Fruit fly (Drosophila melanogaster) whole organism, prepupa: ENCODE results near the gene CG13917.

Source experiments
- Blimp-1 ChIP-seq: fragments of 200-800 bp; sonication (Bioruptor generic); optimal IDR thresholded peaks from 3 replicates; lab custom pipeline; 2017; ENCODE audit warnings: missing biosample characterization, missing genetic modification characterization, mild to moderate bottlenecking, moderate library complexity, missing genetic modification reagents
- CG10669 ChIP-seq: fragments of 200-800 bp; sonication (Bioruptor generic); optimal IDR thresholded peaks from 3 replicates; lab custom pipeline; 2018; ENCODE audit warnings: missing biosample characterization, mild to moderate bottlenecking, missing genetic modification characterization, moderate library complexity
- CG11294 ChIP-seq: fragments of 200-800 bp; sonication (Bioruptor generic); IDR thresholded peaks from 2 replicates; pipeline ENCODE4 v1.3.6; 2022; ENCODE audit warnings: missing biosample characterization, missing genetic modification characterization
- CG11762 ChIP-seq: fragments of 200-800 bp; sonication (Bioruptor generic); optimal IDR thresholded peaks from 3 replicates; lab custom pipeline; 2016; ENCODE audit warnings: missing biosample characterization, missing genetic modification characterization; ENCODE audit not compliant: insufficient read depth
- CG11902 ChIP-seq: fragments of 200-800 bp; sonication (Bioruptor generic); optimal IDR thresholded peaks from 3 replicates; lab custom pipeline; 2016; ENCODE audit warnings: missing biosample characterization, missing genetic modification characterization
- CG15336 ChIP-seq: fragments of 200-800 bp; sonication (Bioruptor generic); IDR thresholded peaks from 2 replicates; pipeline ENCODE4 v1.3.6; 2022; ENCODE audit warnings: missing biosample characterization, missing genetic modification characterization
- CG3032 ChIP-seq: fragments of 200-800 bp; optimal IDR thresholded peaks from 2 replicates; lab custom pipeline; 2019; ENCODE audit warnings: missing biosample characterization, mild to moderate bottlenecking, missing genetic modification characterization, moderate library complexity
- CG31627 ChIP-seq: fragments of 200-800 bp; sonication (Bioruptor generic); optimal IDR thresholded peaks from 3 replicates; lab custom pipeline; 2016; ENCODE audit warnings: missing biosample characterization, missing genetic modification characterization
- CG32006 ChIP-seq: fragments of 200-800 bp; sonication (Bioruptor generic); optimal IDR thresholded peaks from 3 replicates; lab custom pipeline; 2017; ENCODE audit warnings: missing biosample characterization, mild to moderate bottlenecking, missing genetic modification characterization
- CG34406 ChIP-seq: fragments of 200-800 bp; sonication (Bioruptor generic); optimal IDR thresholded peaks from 3 replicates; lab custom pipeline; 2016; ENCODE audit warnings: missing biosample characterization, missing genetic modification characterization
- CG3919 ChIP-seq: fragments of 200-800 bp; sonication (Bioruptor generic); optimal IDR thresholded peaks from 3 replicates; lab custom pipeline; 2016; ENCODE audit warnings: missing biosample characterization, missing genetic modification characterization
- CG4318 ChIP-seq: fragments of 200-800 bp; sonication (Bioruptor generic); optimal IDR thresholded peaks from 3 replicates; lab custom pipeline; 2017; ENCODE audit warnings: missing biosample characterization, mild to moderate bottlenecking, missing genetic modification characterization
- CG6792 ChIP-seq: fragments of 200-800 bp; sonication (Bioruptor generic); optimal IDR thresholded peaks from 3 replicates; lab custom pipeline; 2016; ENCODE audit warnings: missing biosample characterization, missing genetic modification characterization
- CG6808 ChIP-seq: fragments of 200-800 bp; sonication (Bioruptor generic); optimal IDR thresholded peaks from 3 replicates; lab custom pipeline; 2017; ENCODE audit warnings: missing biosample characterization, missing genetic modification characterization, mild to moderate bottlenecking, moderate library complexity, missing genetic modification reagents
- CG8119 ChIP-seq: fragments of 200-800 bp; sonication (Bioruptor generic); IDR thresholded peaks from 3 replicates; pipeline ENCODE4 v1.3.6; 2022; ENCODE audit warnings: missing biosample characterization, missing genetic modification characterization
- CG8319 ChIP-seq: fragments of 200-800 bp; sonication (Bioruptor generic); optimal IDR thresholded peaks from 3 replicates; lab custom pipeline; 2016; ENCODE audit warnings: missing biosample characterization, missing genetic modification characterization
- CG8632 ChIP-seq: fragments of 200-800 bp; sonication (Bioruptor generic); optimal IDR thresholded peaks from 3 replicates; lab custom pipeline; 2016; ENCODE audit warnings: missing biosample characterization, missing genetic modification characterization
- CG9139 ChIP-seq: fragments of 200-800 bp; sonication (Bioruptor generic); optimal IDR thresholded peaks from 3 replicates; lab custom pipeline; 2017; ENCODE audit warnings: missing biosample characterization, mild to moderate bottlenecking, missing genetic modification characterization
- Eip75B ChIP-seq: fragments of 200-800 bp; sonication (Bioruptor generic); optimal IDR thresholded peaks from 3 replicates; lab custom pipeline; 2016; ENCODE audit warnings: missing biosample characterization, missing genetic modification characterization
- Eip93F ChIP-seq: fragments of 200-800 bp; sonication (Bioruptor generic); optimal IDR thresholded peaks from 2 replicates; lab custom pipeline; 2016; ENCODE audit warnings: missing biosample characterization, mild to moderate bottlenecking, missing genetic modification characterization
- Ets21C ChIP-seq: fragments of 200-800 bp; sonication (Bioruptor generic); optimal IDR thresholded peaks from 3 replicates; lab custom pipeline; 2016; ENCODE audit warnings: missing biosample characterization, missing genetic modification characterization
- Ets96B ChIP-seq: fragments of 200-800 bp; optimal IDR thresholded peaks from 2 replicates; lab custom pipeline; 2019; ENCODE audit warnings: missing biosample characterization, mild to moderate bottlenecking, missing genetic modification characterization, moderate library complexity
- Gug ChIP-seq: fragments of 200-800 bp; sonication (Bioruptor generic); IDR thresholded peaks from 2 replicates; pipeline ENCODE4 v1.3.6; 2022; ENCODE audit warnings: missing biosample characterization, missing genetic modification characterization
- Hr38 ChIP-seq: sonication (Bioruptor generic); optimal IDR thresholded peaks from 2 replicates; lab custom pipeline; 2016; ENCODE audit warnings: missing biosample characterization, missing genetic modification characterization
- Hr39 ChIP-seq: fragments of 200-800 bp; sonication (Bioruptor generic); optimal IDR thresholded peaks from 2 replicates; lab custom pipeline; 2016; ENCODE audit warnings: missing biosample characterization, missing genetic modification characterization
- Hr4 ChIP-seq: fragments of 200-800 bp; sonication (Bioruptor generic); optimal IDR thresholded peaks from 3 replicates; lab custom pipeline; 2016; ENCODE audit warnings: missing biosample characterization, missing genetic modification characterization
- Lpt ChIP-seq: fragments of 200-800 bp; sonication (Bioruptor generic); optimal IDR thresholded peaks from 3 replicates; lab custom pipeline; 2016; ENCODE audit warnings: missing biosample characterization, missing genetic modification characterization
- OdsH ChIP-seq: fragments of 200-800 bp; sonication (Bioruptor generic); optimal IDR thresholded peaks from 3 replicates; lab custom pipeline; 2016; ENCODE audit warnings: missing biosample characterization, missing genetic modification characterization
- Smox ChIP-seq: fragments of 200-800 bp; sonication (Bioruptor generic); optimal IDR thresholded peaks from 3 replicates; lab custom pipeline; 2016; ENCODE audit warnings: missing biosample characterization, missing genetic modification characterization
- Sox102F ChIP-seq: fragments of 200-800 bp; sonication (Bioruptor generic); optimal IDR thresholded peaks from 2 replicates; lab custom pipeline; 2016; ENCODE audit warnings: missing biosample characterization, mild to moderate bottlenecking, missing genetic modification characterization
- Sox14 ChIP-seq: fragments of 200-800 bp; sonication (Bioruptor generic); optimal IDR thresholded peaks from 3 replicates; lab custom pipeline; 2016; ENCODE audit warnings: missing biosample characterization, missing genetic modification characterization
- cyc ChIP-seq: fragments of 200-800 bp; sonication (Bioruptor generic); optimal IDR thresholded peaks from 3 replicates; lab custom pipeline; 2016; ENCODE audit warnings: missing biosample characterization, missing genetic modification characterization
- dac ChIP-seq: fragments of 200-800 bp; sonication (Bioruptor generic); optimal IDR thresholded peaks from 2 replicates; lab custom pipeline; 2017; ENCODE audit warnings: missing biosample characterization, mild to moderate bottlenecking, missing genetic modification characterization
- eg ChIP-seq: fragments of 200-800 bp; sonication (Bioruptor generic); IDR thresholded peaks from 3 replicates; pipeline ENCODE4 v1.3.6; 2022; ENCODE audit warnings: missing biosample characterization, missing genetic modification characterization
- esn ChIP-seq: fragments of 200-800 bp; sonication (Bioruptor generic); optimal IDR thresholded peaks from 2 replicates; lab custom pipeline; 2016; ENCODE audit warnings: missing biosample characterization, mild to moderate bottlenecking, missing genetic modification characterization, moderate library complexity
- fd59A ChIP-seq: fragments of 200-800 bp; sonication (Bioruptor generic); optimal IDR thresholded peaks from 2 replicates; lab custom pipeline; 2017; ENCODE audit warnings: missing biosample characterization, mild to moderate bottlenecking, missing genetic modification characterization, missing genetic modification reagents
- fd85E ChIP-seq: fragments of 200-800 bp; sonication (Bioruptor generic); optimal IDR thresholded peaks from 3 replicates; lab custom pipeline; 2016; ENCODE audit warnings: missing biosample characterization, missing genetic modification characterization
- fkh ChIP-seq: fragments of 200-800 bp; sonication (Bioruptor generic); optimal IDR thresholded peaks from 3 replicates; lab custom pipeline; 2017; ENCODE audit warnings: missing biosample characterization, mild to moderate bottlenecking, missing genetic modification characterization, moderate library complexity
- pdm3 ChIP-seq: fragments of 200-800 bp; sonication (Bioruptor generic); optimal IDR thresholded peaks from 3 replicates; lab custom pipeline; 2016; ENCODE audit warnings: missing biosample characterization, missing genetic modification characterization
- ss ChIP-seq, 2 experiments: fragments of 200-800 bp; sonication (Bioruptor generic); optimal IDR thresholded peaks; 2 replicates in 1 of 2; 3 replicates in 1 of 2; lab custom pipeline; 2017 to 2018; ENCODE audit warnings: mild to moderate bottlenecking in 2 of 2, missing biosample characterization in 2 of 2, missing genetic modification characterization in 2 of 2, moderate library complexity in 1 of 2
- svp ChIP-seq: fragments of 200-800 bp; sonication (Bioruptor generic); peaks from one replicate; lab custom pipeline; 2016; ENCODE audit warnings: missing biosample characterization, missing genetic modification characterization
- topi ChIP-seq: fragments of 200-800 bp; sonication (Bioruptor generic); optimal IDR thresholded peaks from 3 replicates; lab custom pipeline; 2016; ENCODE audit warnings: missing biosample characterization, missing genetic modification characterization
- vri ChIP-seq: fragments of 200-800 bp; sonication (Bioruptor generic); optimal IDR thresholded peaks from 3 replicates; lab custom pipeline; 2016; ENCODE audit warnings: missing biosample characterization, mild to moderate bottlenecking, missing genetic modification characterization

Gene CG13917

DNA sequence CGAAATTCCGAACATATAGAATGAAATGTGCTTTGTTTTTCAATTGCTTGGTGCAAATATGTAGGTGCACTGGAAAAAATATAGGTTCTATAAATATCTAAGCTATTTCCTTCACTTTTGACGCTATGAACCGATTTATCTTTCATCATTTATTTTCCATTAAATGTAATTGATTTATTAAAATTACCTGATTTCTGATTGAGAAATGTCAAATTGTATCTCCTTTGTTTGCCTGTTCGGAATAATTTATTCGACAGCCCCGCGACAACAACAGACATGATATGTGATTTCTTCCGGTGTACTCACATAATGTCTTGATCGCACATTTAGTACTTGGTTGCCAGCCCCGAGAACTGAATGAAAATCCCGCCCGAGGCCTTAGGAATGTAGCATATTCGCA, 33.1 kb downstream of the CG13917 start (continued):
- no peak for TF ChIP-seq fkh (GFP tag; lab: Kevin White, UChicago)
- TF ChIP-seq eg, result peak; percentile 43; the same call in 2 of the 3 replicates
- no peak for TF ChIP-seq CG8632 (GFP tag; lab: Kevin White, UChicago)
- no peak for TF ChIP-seq CG34406
- TF ChIP-seq Sox14 (GFP tag; lab: Kevin White, UChicago), result peak; percentile 9
- peak; percentile 6 for TF ChIP-seq CG3919 (GFP tag; lab: Kevin White, UChicago)
- TF ChIP-seq ss (GFP tag; optimal IDR thresholded peaks at IDR 0.05; lab: Kevin White, UChicago), result no peak
- TF ChIP-seq Sox102F (GFP tag; lab: Kevin White, UChicago), result no peak
- no peak for TF ChIP-seq esn (GFP tag; lab: Kevin White, UChicago)
- no peak for TF ChIP-seq Ets21C
- no peak for TF ChIP-seq vri (GFP tag; lab: Kevin White, UChicago)
- TF ChIP-seq Smox, result no peak
- TF ChIP-seq CG32006 (GFP tag; lab: Kevin White, UChicago), result peak; percentile 38
- TF ChIP-seq CG8319, result no peak
- peak; percentile 42 for TF ChIP-seq Hr4 (GFP tag; lab: Kevin White, UChicago)
- TF ChIP-seq Hr38 (GFP tag; lab: Kevin White, UChicago), result no peak
- TF ChIP-seq CG3032, result no peak
- TF ChIP-seq CG15336 (GFP tag; lab: Robert Waterston, UW), result peak; percentile 46; the same call in 1 of the 2 replicates
- TF ChIP-seq dac (GFP tag; lab: Kevin White, UChicago), result no peak
- no peak for TF ChIP-seq fd59A (GFP tag; lab: Kevin White, UChicago)
- no peak for TF ChIP-seq cyc (GFP tag; lab: Kevin White, UChicago)

DNA sequence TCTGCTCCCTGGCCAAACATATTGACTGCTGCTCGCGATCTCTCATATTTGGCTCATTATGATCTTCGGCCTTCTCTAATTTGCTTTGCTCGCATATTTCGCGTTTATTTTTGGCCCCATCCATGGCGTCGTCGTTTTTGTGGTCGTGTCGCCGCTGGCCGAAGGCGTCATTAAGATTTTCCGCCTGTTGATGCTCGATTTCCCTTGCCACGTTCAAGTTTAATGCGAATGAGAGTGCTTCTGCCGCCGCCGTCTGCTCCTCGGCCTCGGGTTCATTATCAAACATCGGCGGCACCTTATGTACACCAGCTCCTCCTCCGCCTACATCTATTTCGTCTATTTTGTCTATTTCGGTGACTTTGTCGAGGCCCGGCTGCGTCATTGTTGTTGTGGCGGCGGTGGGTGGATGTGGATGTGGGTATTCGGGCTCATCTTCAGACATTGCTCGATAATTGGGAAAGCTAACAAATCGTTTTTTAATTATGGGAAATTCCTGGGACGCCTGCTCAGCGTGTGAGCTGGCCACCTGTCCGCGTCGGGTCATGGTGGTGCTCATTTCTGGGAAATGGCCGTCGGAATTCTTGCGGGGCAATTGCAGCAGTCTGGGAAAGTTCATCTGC, 38.1 kb downstream of the CG13917 start:
- TF ChIP-seq svp (GFP tag; lab: Kevin White, UChicago) (peak; percentile 57), dac (GFP tag; lab: Kevin White, UChicago) (no peak), Eip93F (no peak), Gug (no peak), cyc (GFP tag; lab: Kevin White, UChicago) (no peak)

DNA sequence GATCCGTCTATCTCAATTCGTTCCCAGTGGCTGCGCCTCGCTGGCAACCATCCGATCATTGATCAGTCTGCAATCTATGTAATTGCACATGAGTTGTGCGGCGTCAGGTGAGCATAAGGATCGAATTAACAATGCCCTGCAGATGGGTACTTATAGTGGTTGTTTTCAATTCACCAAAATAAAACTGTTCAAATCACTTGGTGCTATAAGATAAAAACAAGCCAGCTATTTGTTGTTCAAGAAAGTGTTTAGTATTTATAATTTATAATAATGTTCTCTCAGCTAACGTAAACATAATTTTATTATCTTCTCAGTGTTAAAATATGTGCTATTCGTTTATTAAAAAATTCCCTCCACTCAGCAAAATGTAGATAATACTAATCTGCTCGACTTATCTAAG, 39.2 kb downstream of the CG13917 start, which contains the start of gene CG12105:
Gene CG12105, minus strand, starts transcription at position 101 of the 400 bp plus-strand sequence.
- no peak for TF ChIP-seq Hr38 (GFP tag; lab: Kevin White, UChicago)
- no peak for TF ChIP-seq Ets96B (tag; lab: Kevin White, UChicago)
- TF ChIP-seq pdm3 (GFP tag; lab: Kevin White, UChicago), result no peak
- TF ChIP-seq CG11294, result no peak
- TF ChIP-seq Blimp-1 (GFP tag; lab: Kevin White, UChicago), result no peak
- TF ChIP-seq, all 60 proteins: peak for 0

DNA sequence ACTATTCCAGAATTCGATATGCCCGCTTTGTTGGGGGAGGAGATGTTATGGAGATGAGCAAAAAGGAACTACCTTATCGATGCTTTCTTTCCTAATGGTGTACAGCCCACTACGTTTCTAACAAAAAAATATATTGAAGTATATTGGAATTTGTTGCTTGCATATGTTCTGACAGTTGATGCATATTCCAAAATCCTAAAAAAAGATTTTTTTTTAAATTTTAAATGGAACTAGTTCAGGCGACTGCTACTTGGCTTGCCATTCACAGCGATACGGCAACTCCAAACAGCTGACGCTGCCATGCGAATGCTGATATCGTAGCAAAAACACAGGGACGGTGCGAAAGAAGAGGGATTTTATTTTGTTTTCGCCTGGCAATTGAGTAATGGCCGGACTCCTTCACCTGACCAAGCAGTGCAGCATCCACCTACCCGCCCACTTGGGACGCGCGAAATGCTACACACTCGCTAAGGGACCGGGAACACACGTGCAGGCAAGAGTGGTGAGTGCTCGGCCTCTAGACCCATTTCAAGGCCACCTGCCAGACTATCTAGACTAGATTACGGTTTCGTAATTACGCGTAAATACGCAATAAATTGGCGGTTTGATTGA, 41.7 kb downstream of the CG13917 start, which contains the start of the genes CG13926, ABCB7 and CG33230:
Gene CG13926, minus strand, starts transcription at position 43 of the 612 bp plus-strand sequence.
Gene ABCB7, plus strand, starts transcription at position 299 of the 612 bp plus-strand sequence.
Gene CG33230, plus strand, starts transcription at position 299 of the 612 bp plus-strand sequence.
- TF ChIP-seq OdsH (GFP tag; lab: Kevin White, UChicago), result no peak
- TF ChIP-seq CG11902, result peak; percentile 44
- TF ChIP-seq CG11294, result no peak
- no peak for TF ChIP-seq fd85E (GFP tag; lab: Kevin White, UChicago)
- peak; percentile 23 for TF ChIP-seq Smox
- TF ChIP-seq vri (GFP tag; lab: Kevin White, UChicago), result peak; percentile 77
- no peak for TF ChIP-seq CG10669 (GFP tag; lab: Kevin White, UChicago)
- no peak for TF ChIP-seq esn (GFP tag; lab: Kevin White, UChicago)
- no peak for TF ChIP-seq CG6792 (GFP tag; lab: Kevin White, UChicago)
- TF ChIP-seq Lpt (GFP tag; lab: Kevin White, UChicago), result no peak
- no peak for TF ChIP-seq fd59A (GFP tag; lab: Kevin White, UChicago)
- peak in 1 of 2 experiments; percentile 36 for TF ChIP-seq ss (GFP tag; optimal IDR thresholded peaks at IDR 0.05; lab: Kevin White, UChicago)
- no peak for TF ChIP-seq CG3032
- TF ChIP-seq svp (GFP tag; lab: Kevin White, UChicago), result peak; percentile 84
- no peak for TF ChIP-seq Hr4 (GFP tag; lab: Kevin White, UChicago)
- no peak for TF ChIP-seq CG6808 (GFP tag; lab: Kevin White, UChicago)
- no peak for TF ChIP-seq CG9139 (GFP tag; lab: Kevin White, UChicago)
- TF ChIP-seq topi (GFP tag; lab: Kevin White, UChicago), result no peak
- TF ChIP-seq CG4318 (GFP tag; lab: Kevin White, UChicago), result no peak
- peak; percentile 10 for TF ChIP-seq CG31627 (GFP tag; lab: Kevin White, UChicago)
- no peak for TF ChIP-seq CG11762 (GFP tag; lab: Kevin White, UChicago)
- TF ChIP-seq CG8119 (GFP tag; lab: Robert Waterston, UW), result no peak
- TF ChIP-seq Blimp-1 (GFP tag; lab: Kevin White, UChicago), result no peak
- TF ChIP-seq CG8319, result no peak
- TF ChIP-seq Hr39, result peak; percentile 57
- peak; percentile 45 for TF ChIP-seq Eip75B (GFP tag; lab: Kevin White, UChicago)
- TF ChIP-seq CG3919 (GFP tag; lab: Kevin White, UChicago), result no peak
